Fruit fly (Drosophila melanogaster): ENCODE results near the gene CG4572.

CG4572 gene

dm6 chr3R:19863979-19864775, at the start of gene CG4572, which contains the start of gene CG4686:
Gene CG4572, minus strand, starts transcription at chr3R:19864393.
Gene CG4686, plus strand, starts transcription at chr3R:19864496.
- no peak for TF ChIP-seq CTCF (optimal IDR thresholded peaks at IDR 0.05)
- no peak for TF ChIP-seq CG8478 (optimal IDR thresholded peaks at IDR 0.05)

dm6 chr3R:19911030-19911429, 46.8 kb upstream of the CG4572 start:
- TF ChIP-seq CTCF (optimal IDR thresholded peaks at IDR 0.05) (no peak), CG8478 (optimal IDR thresholded peaks at IDR 0.05) (no peak)

dm6 chr3R:19910302-19911029, 46.3 kb upstream of the CG4572 start:
- TF ChIP-seq CTCF (optimal IDR thresholded peaks at IDR 0.05) (no peak), CG8478 (optimal IDR thresholded peaks at IDR 0.05) (no peak)

dm6 chr3R:19909541-19910182, 45.5 kb upstream of the CG4572 start:
- TF ChIP-seq CG8478 (optimal IDR thresholded peaks at IDR 0.05) (no peak), CTCF (optimal IDR thresholded peaks at IDR 0.05) (no peak)

- no peak for TF ChIP-seq CTCF (optimal IDR thresholded peaks at IDR 0.05)
- no peak for TF ChIP-seq CG8478 (optimal IDR thresholded peaks at IDR 0.05)
Measured at dm6 chr3R:19908863-19909343, 44.7 kb upstream of the CG4572 start.

dm6 chr3R:19905932-19906439, 41.8 kb upstream of the CG4572 start:
- TF ChIP-seq CG8478 (optimal IDR thresholded peaks at IDR 0.05) (no peak), CTCF (optimal IDR thresholded peaks at IDR 0.05) (no peak)

dm6 chr3R:19904865-19905373, 40.7 kb upstream of the CG4572 start, which contains the start of the genes Surf6 and RhoGAP92B:
Gene Surf6, minus strand, starts transcription at chr3R:19904868.
Gene RhoGAP92B, plus strand, starts transcription at chr3R:19905164.
- TF ChIP-seq CTCF (optimal IDR thresholded peaks at IDR 0.05) (peak in 1 of 2 experiments; percentile 9), CG8478 (optimal IDR thresholded peaks at IDR 0.05) (no peak)

- TF ChIP-seq CG8478 (optimal IDR thresholded peaks at IDR 0.05) (no peak), CTCF (optimal IDR thresholded peaks at IDR 0.05) (no peak)
Measured at dm6 chr3R:19902926-19903739, 38.9 kb upstream of the CG4572 start, which contains the start of gene ClpX. Gene ClpX, minus strand, starts transcription at chr3R:19903689.

dm6 chr3R:19902328-19902727, 38.1 kb upstream of the CG4572 start:
- no peak for TF ChIP-seq CG8478 (optimal IDR thresholded peaks at IDR 0.05)
- no peak for TF ChIP-seq CTCF (optimal IDR thresholded peaks at IDR 0.05)

- TF ChIP-seq CG8478 (optimal IDR thresholded peaks at IDR 0.05) = no peak
- no peak for TF ChIP-seq CTCF (optimal IDR thresholded peaks at IDR 0.05)
Measured at dm6 chr3R:19901742-19902141, 37.5 kb upstream of the CG4572 start.

dm6 chr3R:19895305-19895704, 31.1 kb upstream of the CG4572 start:
- TF ChIP-seq CG8478 (optimal IDR thresholded peaks at IDR 0.05) (no peak), CTCF (optimal IDR thresholded peaks at IDR 0.05) (no peak)

dm6 chr3R:19892046-19892445, 27.9 kb upstream of the CG4572 start:
- TF ChIP-seq CTCF (optimal IDR thresholded peaks at IDR 0.05) = no peak
- TF ChIP-seq CG8478 (optimal IDR thresholded peaks at IDR 0.05) = no peak

- TF ChIP-seq CTCF (optimal IDR thresholded peaks at IDR 0.05) (no peak), CG8478 (optimal IDR thresholded peaks at IDR 0.05) (no peak)
Measured at dm6 chr3R:19891363-19891762, 27.2 kb upstream of the CG4572 start.
